Worm (Caenorhabditis elegans): ENCODE measurements around the gene clec-174.

Gene clec-174

DNA sequence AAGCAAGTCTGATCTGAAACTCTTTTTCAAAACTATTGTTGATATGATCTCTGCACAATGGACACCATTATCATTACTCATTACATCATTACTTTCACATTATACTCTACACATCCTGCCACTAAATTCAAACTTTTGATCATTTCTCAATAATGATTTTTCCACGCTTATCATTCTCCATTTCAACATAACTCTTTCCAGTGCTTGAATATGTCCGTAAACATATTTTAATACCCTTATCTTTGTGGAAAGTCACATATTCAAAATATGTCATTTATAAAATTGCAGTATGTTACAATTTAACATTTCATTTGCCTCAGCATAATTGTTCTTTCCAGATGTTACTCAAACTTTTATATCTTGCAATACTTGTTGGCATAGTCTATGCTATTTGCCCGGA, 18.9 kb upstream of the clec-174 start, which contains the start of gene clec-75:
clec-75 (plus strand) TSS at position 339 of the 400 bp plus-strand sequence.
- TF ChIP-seq lsy-2 (tag; optimal IDR thresholded peaks at IDR 0.05) (no peak), ham-2 (GFP tag; optimal IDR thresholded peaks at IDR 0.05) (no peak), flh-1 (GFP tag; optimal IDR thresholded peaks at IDR 0.05) (no peak), nhr-28 (tag; optimal IDR thresholded peaks at IDR 0.05) (no peak), mls-2 (tag; optimal IDR thresholded peaks at IDR 0.05) (no peak), lin-32 (GFP tag; optimal IDR thresholded peaks at IDR 0.05) (no peak), drap-1 (GFP tag; optimal IDR thresholded peaks at IDR 0.05) (no peak), unc-120 (tag; optimal IDR thresholded peaks at IDR 0.05; ENCODE audit: poor library complexity, severe bottlenecking) (no peak)

ce11 chrIV:3956705-3957104, 15.2 kb upstream of the clec-174 start, which contains the start of gene clec-74:
TSS of gene clec-74 (plus strand) at chrIV:3957005.
- TF ChIP-seq sem-2 (GFP tag; optimal IDR thresholded peaks at IDR 0.05) = no peak
- no peak for TF ChIP-seq pha-4 (tag; optimal IDR thresholded peaks at IDR 0.05)
- TF ChIP-seq ceh-43 (GFP tag; optimal IDR thresholded peaks at IDR 0.05) = no peak
- TF ChIP-seq snpc-4 (tag; optimal IDR thresholded peaks at IDR 0.05) = no peak
- TF ChIP-seq M03D4.4 (tag; optimal IDR thresholded peaks at IDR 0.05) = no peak
- TF ChIP-seq mep-1 (tag; optimal IDR thresholded peaks at IDR 0.05) = no peak
- no peak for TF ChIP-seq lin-13 (tag; optimal IDR thresholded peaks at IDR 0.05)
- no peak for TF ChIP-seq cnd-1 (tag; optimal IDR thresholded peaks at IDR 0.05)
- TF ChIP-seq elt-3 (tag; optimal IDR thresholded peaks at IDR 0.05) = no peak

DNA sequence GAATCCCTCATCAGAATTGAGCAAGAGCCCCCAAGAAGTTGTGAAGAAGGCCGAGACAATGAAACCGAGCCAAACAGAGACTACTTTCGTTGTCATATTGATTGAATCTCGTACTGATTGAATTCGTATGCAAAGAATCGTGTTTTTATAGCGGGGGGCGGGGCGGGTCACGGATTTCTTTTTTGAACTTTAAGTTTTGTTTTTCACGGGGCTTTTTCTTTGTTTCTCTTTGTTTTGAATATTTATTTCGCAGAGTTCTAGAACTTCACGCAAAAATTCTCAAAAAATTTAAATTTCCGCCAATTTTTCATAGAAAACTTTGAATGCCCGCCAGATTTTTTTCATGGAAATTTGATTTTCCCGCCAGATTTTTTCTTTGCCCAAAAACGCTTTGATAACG, 14.6 kb upstream of the clec-174 start, which contains the start of gene clec-73:
clec-73 (minus strand) TSS at position 101 of the 400 bp plus-strand sequence.
- no peak for TF ChIP-seq blmp-1 (tag; optimal IDR thresholded peaks at IDR 0.05)
- TF ChIP-seq zip-8 (tag; optimal IDR thresholded peaks at IDR 0.05) = no peak
- TF ChIP-seq ham-2 (GFP tag; optimal IDR thresholded peaks at IDR 0.05) = no peak
- TF ChIP-seq ces-1 (GFP tag; optimal IDR thresholded peaks at IDR 0.05) = no peak
- TF ChIP-seq nhr-2 (tag; optimal IDR thresholded peaks at IDR 0.05) = no peak
- TF ChIP-seq sptf-1 (tag; optimal IDR thresholded peaks at IDR 0.05) = no peak
- TF ChIP-seq mls-2 (tag; optimal IDR thresholded peaks at IDR 0.05) = no peak
- TF ChIP-seq elt-1 (tag; optimal IDR thresholded peaks at IDR 0.05; ENCODE audit: borderline replicate concordance, insufficient read depth) = no peak
- TF ChIP-seq nhr-76 (tag; optimal IDR thresholded peaks at IDR 0.05) = no peak
- no peak for TF ChIP-seq unc-62 (GFP tag; optimal IDR thresholded peaks at IDR 0.05)
- TF ChIP-seq nhr-12 (tag; optimal IDR thresholded peaks at IDR 0.05) = no peak

ce11 chrIV:3944459-3944858, 3.0 kb upstream of the clec-174 start, which contains the start of gene clec-72:
TSS of gene clec-72 (plus strand) at chrIV:3944816.
- no peak for TF ChIP-seq mab-5 (tag; optimal IDR thresholded peaks at IDR 0.05)
- TF ChIP-seq cnd-1 (tag; optimal IDR thresholded peaks at IDR 0.05) = no peak
- TF ChIP-seq hlh-1 (tag; optimal IDR thresholded peaks at IDR 0.05) = no peak
- no peak for TF ChIP-seq unc-39 (tag; optimal IDR thresholded peaks at IDR 0.05)
- TF ChIP-seq blmp-1 (tag; optimal IDR thresholded peaks at IDR 0.05) = no peak
- TF ChIP-seq mep-1 (tag; optimal IDR thresholded peaks at IDR 0.05) = no peak
- TF ChIP-seq nhr-28 (tag; optimal IDR thresholded peaks at IDR 0.05) = no peak
- TF ChIP-seq ceh-43 (GFP tag; optimal IDR thresholded peaks at IDR 0.05) = no peak
- TF ChIP-seq unc-62 (GFP tag; optimal IDR thresholded peaks at IDR 0.05) = no peak
- TF ChIP-seq lsy-2 (tag; optimal IDR thresholded peaks at IDR 0.05) = no peak

- TF ChIP-seq ces-1 (GFP tag; optimal IDR thresholded peaks at IDR 0.05) = no peak
- no peak for TF ChIP-seq mls-2 (tag; optimal IDR thresholded peaks at IDR 0.05)
- no peak for TF ChIP-seq ceh-83 (GFP tag; optimal IDR thresholded peaks at IDR 0.05)
- no peak for TF ChIP-seq elt-3 (tag; optimal IDR thresholded peaks at IDR 0.05)
- no peak for TF ChIP-seq unc-120 (tag; optimal IDR thresholded peaks at IDR 0.05; ENCODE audit: poor library complexity, severe bottlenecking)
- TF ChIP-seq lin-32 (GFP tag; optimal IDR thresholded peaks at IDR 0.05) = no peak
- TF ChIP-seq nhr-28 (tag; optimal IDR thresholded peaks at IDR 0.05) = no peak
- TF ChIP-seq lin-13 (tag; optimal IDR thresholded peaks at IDR 0.05) = no peak
- no peak for TF ChIP-seq M03D4.4 (tag; optimal IDR thresholded peaks at IDR 0.05)
- no peak for TF ChIP-seq ceh-43 (GFP tag; optimal IDR thresholded peaks at IDR 0.05)
- no peak for TF ChIP-seq unc-62 (GFP tag; optimal IDR thresholded peaks at IDR 0.05)
- TF ChIP-seq mab-5 (tag; optimal IDR thresholded peaks at IDR 0.05) = no peak
- TF ChIP-seq zip-8 (tag; optimal IDR thresholded peaks at IDR 0.05) = no peak
- no peak for TF ChIP-seq flh-1 (GFP tag; optimal IDR thresholded peaks at IDR 0.05)
- no peak for TF ChIP-seq tbx-8 (GFP tag; optimal IDR thresholded peaks at IDR 0.05)
- no peak for TF ChIP-seq bed-3 (GFP tag; optimal IDR thresholded peaks at IDR 0.05)
- TF ChIP-seq ceh-39 (tag; optimal IDR thresholded peaks at IDR 0.05) = no peak
- TF ChIP-seq elt-1 (tag; optimal IDR thresholded peaks at IDR 0.05; ENCODE audit: borderline replicate concordance, insufficient read depth) = no peak
Measured at ce11 chrIV:3943003-3943402, 1.5 kb upstream of the clec-174 start, which contains the start of gene Y46C8AL.11. TSS of gene Y46C8AL.11 (plus strand) at chrIV:3943303.

Data from whole organism, mixed stage, embryonic.